Fruit fly (Drosophila melanogaster) whole organism: ENCODE measurements around the gene mib2.

Source experiments
- CG8478 ChIP-seq: fragments of >200 bp; optimal IDR thresholded peaks from 2 replicates; lab custom pipeline; 2018; ENCODE audit warnings: inconsistent platforms
- Dll ChIP-seq: fragments of >200 bp; optimal IDR thresholded peaks from 2 replicates; lab custom pipeline; 2017
- EcR ChIP-seq, 2 experiments: fragments of >200 bp; optimal IDR thresholded peaks; 2 replicates each; lab custom pipeline; 2017; ENCODE audit warnings: missing biosample characterization in 2 of 2, missing genetic modification characterization in 2 of 2, missing genetic modification reagents in 2 of 2
- pan ChIP-seq: fragments of >200 bp; optimal IDR thresholded peaks from 2 replicates; lab custom pipeline; 2017
- psq ChIP-seq: fragments of >200 bp; optimal IDR thresholded peaks from 2 replicates; lab custom pipeline; 2017
- usp ChIP-seq: fragments of >200 bp; optimal IDR thresholded peaks from 2 replicates; lab custom pipeline; 2017; ENCODE audit warnings: missing biosample characterization, missing genetic modification characterization, mixed read lengths

The mib2 gene

DNA sequence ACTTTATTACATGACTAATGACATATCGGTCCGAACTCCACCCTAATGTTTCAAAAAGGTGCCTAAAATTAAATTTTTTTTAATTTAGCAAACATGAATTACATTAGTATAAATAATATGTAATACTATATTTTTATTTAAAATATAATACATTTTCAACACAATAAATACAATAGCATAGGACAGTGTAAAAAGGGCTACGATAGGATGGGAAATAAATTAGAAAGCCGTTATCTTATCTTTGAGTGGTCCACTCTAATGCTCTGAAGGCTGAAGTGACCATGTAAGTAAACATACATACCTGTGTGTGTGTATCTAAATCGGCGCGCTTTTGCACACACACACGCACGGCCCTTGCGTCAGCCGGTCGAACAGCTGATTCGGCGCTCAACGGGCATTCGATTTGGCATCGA is 31.3 kb upstream of the mib2 start, which contains the start of gene CG31793:
TSS of gene CG31793 (plus strand) at position 409 of the 413 bp plus-strand sequence.
- TF ChIP-seq pan = no peak
- TF ChIP-seq usp (GFP tag; lab: Kevin White, UChicago) = no peak
- no peak for TF ChIP-seq EcR (GFP tag; optimal IDR thresholded peaks at IDR 0.05; lab: Kevin White, UChicago)
- no peak for TF ChIP-seq Dll
- no peak for TF ChIP-seq psq (lab: Kevin White, UChicago)
- TF ChIP-seq CG8478 = no peak

DNA sequence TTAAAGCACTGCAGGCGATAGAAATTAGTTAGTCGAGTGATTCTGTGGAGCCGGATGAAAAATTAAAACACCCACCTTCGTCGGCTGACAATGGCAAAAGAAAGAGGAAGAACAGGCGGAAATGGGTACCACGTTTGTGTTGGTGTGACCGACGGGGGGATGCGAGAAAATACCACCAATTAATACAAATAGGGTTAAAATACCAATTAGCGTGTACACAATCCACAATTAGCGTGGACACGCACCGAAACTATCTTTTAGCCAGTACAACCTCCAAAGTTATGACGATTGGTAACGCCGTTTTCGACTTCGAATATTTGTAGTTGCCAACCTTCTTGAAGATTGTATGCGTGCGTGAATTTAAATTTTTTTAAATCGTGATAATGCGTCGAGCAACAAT is 25.1 kb upstream of the mib2 start, which contains the start of gene RpL30:
TSS of gene RpL30 (minus strand) at position 177 of the 400 bp plus-strand sequence.
- no peak for TF ChIP-seq CG8478
- TF ChIP-seq pan = no peak
- no peak for TF ChIP-seq usp (GFP tag; lab: Kevin White, UChicago)
- no peak for TF ChIP-seq EcR (GFP tag; optimal IDR thresholded peaks at IDR 0.05; lab: Kevin White, UChicago)
- TF ChIP-seq Dll = no peak
- no peak for TF ChIP-seq psq (lab: Kevin White, UChicago)

DNA sequence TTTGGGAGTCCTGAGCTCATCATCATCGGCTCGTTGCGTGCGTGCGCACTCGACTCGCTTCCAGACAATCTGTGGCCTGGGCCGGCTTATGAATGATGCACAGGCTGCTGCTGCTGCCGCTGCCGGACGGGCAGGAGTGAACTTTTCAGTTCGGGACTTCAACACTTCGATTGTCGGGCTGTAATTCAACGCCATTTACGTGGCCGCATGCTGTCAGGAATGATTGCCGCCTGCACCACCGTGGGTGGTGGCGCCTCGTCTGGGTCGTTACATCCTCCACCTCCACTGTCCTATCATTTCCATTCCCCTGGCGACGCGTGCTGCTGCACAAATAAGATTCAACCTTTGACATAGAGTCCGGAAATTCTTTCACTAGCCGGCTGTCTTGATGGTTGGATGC is 24.2 kb upstream of the mib2 start:
- TF ChIP-seq EcR (GFP tag; optimal IDR thresholded peaks at IDR 0.05; lab: Kevin White, UChicago) (no peak), Dll (no peak), CG8478 (no peak), psq (lab: Kevin White, UChicago) (no peak), pan (no peak), usp (GFP tag; lab: Kevin White, UChicago) (no peak)

DNA sequence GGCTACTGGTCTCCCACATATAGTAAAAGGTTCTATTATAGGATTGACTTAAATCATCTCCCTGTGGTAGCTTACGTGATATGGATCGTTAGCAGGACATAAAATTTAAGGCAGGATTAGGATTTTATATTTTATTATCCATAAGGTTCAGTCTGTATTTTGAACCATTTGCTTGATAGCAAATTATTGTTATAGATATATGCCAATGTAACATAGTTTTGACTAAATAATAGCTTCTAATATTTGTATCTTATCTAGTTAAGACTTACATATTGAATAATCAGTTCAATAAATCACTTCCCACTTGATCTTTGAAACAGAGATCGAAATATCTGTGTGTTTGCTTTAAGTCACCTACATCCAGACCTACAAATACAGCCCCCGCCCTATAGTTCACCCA is 23.7 kb upstream of the mib2 start, which contains the start of gene robl37BC:
TSS of gene robl37BC (plus strand) at position 301 of the 400 bp plus-strand sequence.
- no peak for TF ChIP-seq pan
- no peak for TF ChIP-seq Dll
- no peak for TF ChIP-seq psq (lab: Kevin White, UChicago)
- no peak for TF ChIP-seq usp (GFP tag; lab: Kevin White, UChicago)
- TF ChIP-seq EcR (GFP tag; optimal IDR thresholded peaks at IDR 0.05; lab: Kevin White, UChicago) = no peak
- TF ChIP-seq CG8478 = no peak

DNA sequence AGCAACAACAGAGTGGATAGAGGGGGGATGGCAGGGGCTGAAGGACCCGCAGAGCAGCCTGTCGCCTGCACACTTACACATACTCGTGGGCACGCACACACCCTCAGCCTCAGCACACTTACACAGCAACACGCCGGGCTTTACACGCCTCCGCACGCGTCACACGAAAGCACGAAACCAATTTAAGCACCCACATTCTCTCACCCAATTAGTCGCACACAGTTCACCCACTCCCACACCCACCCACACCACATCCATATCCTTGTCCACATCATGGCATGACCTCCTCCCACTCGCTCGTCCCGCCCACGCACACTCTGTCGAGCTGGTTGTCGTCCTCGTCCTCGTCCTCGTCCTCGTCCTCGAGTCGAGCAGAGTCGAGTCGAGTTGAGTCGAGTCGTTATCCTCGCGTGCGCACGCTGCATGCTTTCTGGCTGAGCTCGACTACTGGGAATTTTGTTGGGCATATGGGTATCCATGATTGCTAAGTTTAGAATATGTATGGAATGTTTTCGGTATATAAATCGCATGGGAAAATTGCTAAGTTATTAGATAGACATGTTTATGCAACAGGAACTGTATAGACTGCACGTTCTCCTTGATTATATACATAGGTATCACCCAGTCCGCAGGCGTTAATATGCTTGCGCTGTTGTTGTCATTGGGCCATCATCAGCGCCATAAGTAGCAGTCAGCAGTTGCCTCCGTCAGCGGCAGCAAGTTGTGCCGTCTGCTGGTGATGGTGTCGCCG is 22.2 kb upstream of the mib2 start:
- TF ChIP-seq pan (peak; percentile 62), usp (GFP tag; lab: Kevin White, UChicago) (no peak)

DNA sequence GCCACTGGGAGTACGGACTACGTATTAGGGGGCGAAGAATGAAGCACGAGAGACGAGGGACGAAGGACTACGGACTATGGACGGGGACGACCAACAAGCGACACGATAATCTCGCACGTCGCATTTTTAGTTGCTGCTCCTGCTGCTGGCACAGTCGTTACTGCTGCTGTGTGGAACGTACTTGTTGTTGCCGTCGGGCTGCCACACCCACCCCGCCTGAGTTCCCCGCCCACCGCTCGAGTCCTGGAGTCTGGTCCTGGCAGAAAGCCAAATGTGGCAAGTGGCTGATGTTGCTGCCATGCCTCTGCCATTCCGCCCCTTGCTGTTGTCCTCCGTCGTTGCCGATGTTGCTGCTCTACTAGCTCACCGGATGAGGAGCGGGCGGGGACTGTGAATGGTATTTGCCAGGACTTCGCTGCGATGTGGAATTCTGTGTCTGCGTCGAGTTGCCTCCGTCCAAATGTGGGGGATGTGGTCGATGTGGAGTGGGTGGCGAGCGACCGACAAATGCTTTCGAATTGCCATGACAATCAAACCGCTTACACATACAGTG is 21.4 kb upstream of the mib2 start:
- TF ChIP-seq Dll = no peak

DNA sequence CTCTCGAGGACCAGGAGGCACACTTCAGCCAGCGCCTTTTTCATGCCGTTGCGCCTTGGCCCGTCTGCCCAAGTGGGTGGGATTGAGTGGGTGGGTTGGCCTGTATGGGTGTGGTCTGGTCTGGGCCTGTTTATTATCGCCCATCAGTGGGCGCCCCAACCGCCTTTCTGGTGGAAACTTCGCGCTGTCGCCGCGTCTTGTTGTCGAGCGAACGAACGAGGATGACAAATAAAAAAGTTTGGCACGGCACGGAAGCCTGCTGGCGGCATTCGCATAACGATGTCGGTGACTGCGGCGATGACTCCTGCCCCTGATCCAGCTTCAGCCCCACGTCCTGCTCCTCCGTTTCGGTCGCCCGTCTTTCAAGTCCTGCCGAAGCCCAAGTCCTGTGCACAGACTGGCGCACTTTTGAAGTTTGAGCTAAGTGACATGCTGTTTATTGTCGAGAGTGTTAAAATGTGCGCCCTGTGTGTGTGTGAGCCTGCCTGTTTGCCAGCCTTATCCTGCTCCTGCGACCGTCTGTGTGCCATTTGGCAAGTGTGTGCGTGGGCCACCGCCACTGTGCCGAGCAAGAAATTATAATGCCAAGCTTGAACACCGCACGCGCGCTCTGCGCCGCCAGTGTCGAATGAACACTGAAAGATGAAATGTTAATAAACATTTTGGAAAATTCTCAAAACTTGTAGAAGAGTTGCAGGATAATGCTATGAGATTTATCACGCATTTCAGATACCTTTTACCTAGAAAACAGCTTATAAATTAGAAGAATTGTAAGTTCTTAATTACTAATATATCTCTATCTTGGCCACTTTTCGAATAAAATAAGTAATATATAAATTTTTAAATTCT is 20.0 kb upstream of the mib2 start:
- TF ChIP-seq pan (no peak), EcR (GFP tag; optimal IDR thresholded peaks at IDR 0.05; lab: Kevin White, UChicago) (no peak), Dll (no peak), CG8478 (no peak), psq (lab: Kevin White, UChicago) (no peak), usp (GFP tag; lab: Kevin White, UChicago) (no peak)

DNA sequence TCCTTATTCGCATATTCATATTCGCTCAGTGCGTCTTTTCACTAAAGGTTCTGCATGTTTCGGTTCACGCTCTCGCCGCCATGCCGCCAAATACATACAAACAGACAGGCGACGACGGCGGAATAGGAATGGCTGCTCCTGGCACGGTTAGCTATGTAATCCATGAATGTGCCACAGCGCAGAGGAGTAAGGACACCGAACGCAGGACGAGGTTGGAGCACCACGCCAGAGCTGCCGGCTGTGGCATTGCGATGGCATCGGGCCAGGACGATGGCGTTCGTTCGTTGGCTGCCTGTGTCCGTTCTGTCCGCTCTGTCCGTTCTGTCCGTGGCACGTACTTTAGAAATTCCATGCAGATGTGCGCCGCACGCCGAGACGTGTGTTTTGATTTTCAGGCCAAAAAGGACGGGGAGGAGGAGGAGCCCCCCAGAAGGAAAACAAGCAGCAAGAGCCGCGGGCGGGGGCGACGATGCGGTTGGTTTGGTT is 19.3 kb upstream of the mib2 start:
- TF ChIP-seq CG8478 = no peak
- no peak for TF ChIP-seq EcR (GFP tag; optimal IDR thresholded peaks at IDR 0.05; lab: Kevin White, UChicago)
- no peak for TF ChIP-seq usp (GFP tag; lab: Kevin White, UChicago)
- no peak for TF ChIP-seq pan
- TF ChIP-seq Dll = no peak
- no peak for TF ChIP-seq psq (lab: Kevin White, UChicago)

DNA sequence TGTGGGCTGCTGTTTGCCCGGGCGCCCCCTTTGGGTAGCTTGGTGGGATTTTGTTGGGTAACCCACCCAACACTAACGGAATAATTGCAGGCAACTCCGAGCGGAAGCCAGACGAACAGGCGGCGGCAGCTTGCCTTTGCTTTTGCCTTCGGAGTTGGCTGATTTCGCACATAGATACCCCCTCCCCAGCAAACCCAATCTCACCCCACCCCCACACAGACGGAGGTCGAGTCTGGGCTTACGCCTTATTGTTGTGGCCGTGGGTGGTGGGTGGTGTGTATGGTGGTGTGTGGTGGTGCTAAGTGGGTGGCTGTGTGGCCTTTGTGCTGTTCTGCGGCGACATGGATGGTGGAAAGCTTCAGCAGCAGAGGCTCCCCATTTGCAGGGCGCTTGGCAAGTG is 18.6 kb upstream of the mib2 start:
- TF ChIP-seq CG8478 (no peak), EcR (GFP tag; optimal IDR thresholded peaks at IDR 0.05; lab: Kevin White, UChicago) (no peak), Dll (no peak), pan (no peak), psq (lab: Kevin White, UChicago) (no peak), usp (GFP tag; lab: Kevin White, UChicago) (no peak)

DNA sequence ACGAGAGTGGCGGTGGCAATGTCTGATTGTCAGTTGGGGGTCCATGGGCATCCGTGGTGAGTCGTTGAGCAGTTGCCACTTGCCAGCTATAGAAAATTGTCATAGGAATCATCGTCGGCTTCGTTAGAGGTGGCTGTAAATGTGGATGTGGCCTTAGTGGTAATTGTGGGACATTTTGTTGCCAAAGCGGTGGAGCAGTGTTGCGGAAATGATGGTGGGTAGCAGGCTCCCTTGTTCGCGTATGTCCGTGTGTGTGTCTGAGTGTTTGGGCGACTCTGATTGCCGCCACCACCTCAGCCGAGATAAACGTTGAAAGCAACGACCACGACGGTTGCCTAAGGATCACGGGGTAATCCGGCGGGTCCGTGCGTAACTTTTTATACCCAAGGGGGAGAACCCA is 17.2 kb upstream of the mib2 start:
- TF ChIP-seq pan = no peak
- TF ChIP-seq usp (GFP tag; lab: Kevin White, UChicago) = no peak
- no peak for TF ChIP-seq Dll
- TF ChIP-seq CG8478 = no peak
- TF ChIP-seq psq (lab: Kevin White, UChicago) = no peak
- TF ChIP-seq EcR (GFP tag; optimal IDR thresholded peaks at IDR 0.05; lab: Kevin White, UChicago) = no peak

DNA sequence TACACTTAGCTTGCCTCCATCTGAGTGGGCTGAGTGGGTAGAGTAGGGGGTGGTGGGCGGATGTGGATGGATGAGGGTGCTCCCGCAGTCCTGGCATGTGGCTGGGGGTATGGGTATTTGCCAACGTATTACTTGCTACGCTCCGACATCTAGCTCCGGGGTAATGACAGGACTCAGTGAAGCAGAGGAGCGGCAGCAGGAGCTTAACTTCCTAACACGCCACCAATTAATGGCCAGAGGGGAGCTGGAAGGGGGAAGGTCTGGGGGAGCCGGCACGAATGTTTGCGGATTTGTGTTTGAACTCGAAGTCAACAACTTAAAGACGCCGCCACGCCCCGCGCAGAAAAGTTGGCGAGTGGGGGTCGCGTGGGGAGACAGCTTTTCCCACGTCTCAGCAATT is 16.0 kb upstream of the mib2 start:
- TF ChIP-seq psq (lab: Kevin White, UChicago) (no peak), EcR (GFP tag; optimal IDR thresholded peaks at IDR 0.05; lab: Kevin White, UChicago) (no peak), CG8478 (no peak)

DNA sequence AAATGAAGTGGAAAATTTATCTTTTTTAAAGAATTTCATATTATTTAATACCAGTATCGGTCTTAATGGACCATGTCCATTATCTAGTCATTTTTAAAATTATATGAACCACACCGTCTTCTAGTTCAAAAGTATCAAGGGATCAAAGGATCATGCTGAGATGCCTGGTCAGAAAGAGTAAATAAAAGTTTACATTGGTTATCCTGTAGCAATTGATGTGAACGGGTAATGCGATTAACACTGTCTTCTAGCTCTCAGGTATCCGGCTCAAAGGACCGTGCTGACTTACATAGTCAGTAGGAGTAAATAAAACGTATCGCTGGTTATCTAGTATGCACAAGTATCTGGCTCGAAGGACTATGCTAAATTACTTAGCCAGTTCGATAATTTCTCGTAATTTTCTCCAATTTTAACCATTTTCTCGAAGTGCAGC is 15.1 kb upstream of the mib2 start:
- TF ChIP-seq pan = no peak

DNA sequence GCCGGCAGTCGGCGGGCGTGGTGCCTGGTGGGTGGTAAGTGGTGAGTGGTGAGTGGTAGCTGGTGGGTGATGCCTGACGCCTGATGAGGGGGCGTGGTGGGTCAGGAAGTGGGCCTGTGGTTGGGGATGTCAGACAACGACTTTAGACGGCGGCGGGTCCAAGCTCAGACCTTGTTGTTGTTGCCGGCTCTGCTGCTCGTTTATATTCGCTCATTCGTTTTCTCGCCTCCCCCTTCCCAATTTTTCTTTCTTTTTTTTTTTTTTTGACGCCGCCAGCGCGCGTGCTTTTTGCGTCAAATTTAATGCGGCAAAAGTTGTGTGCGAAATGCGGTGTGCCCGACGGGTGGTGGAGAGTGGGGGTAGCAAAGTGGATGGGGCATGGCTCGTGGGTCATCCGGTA is 14.6 kb upstream of the mib2 start:
- TF ChIP-seq Dll (no peak), usp (GFP tag; lab: Kevin White, UChicago) (no peak), CG8478 (no peak), EcR (GFP tag; optimal IDR thresholded peaks at IDR 0.05; lab: Kevin White, UChicago) (no peak), pan (no peak), psq (lab: Kevin White, UChicago) (no peak)
